Fruit fly (Drosophila melanogaster): ENCODE results near the gene wake.

The wake gene

DNA sequence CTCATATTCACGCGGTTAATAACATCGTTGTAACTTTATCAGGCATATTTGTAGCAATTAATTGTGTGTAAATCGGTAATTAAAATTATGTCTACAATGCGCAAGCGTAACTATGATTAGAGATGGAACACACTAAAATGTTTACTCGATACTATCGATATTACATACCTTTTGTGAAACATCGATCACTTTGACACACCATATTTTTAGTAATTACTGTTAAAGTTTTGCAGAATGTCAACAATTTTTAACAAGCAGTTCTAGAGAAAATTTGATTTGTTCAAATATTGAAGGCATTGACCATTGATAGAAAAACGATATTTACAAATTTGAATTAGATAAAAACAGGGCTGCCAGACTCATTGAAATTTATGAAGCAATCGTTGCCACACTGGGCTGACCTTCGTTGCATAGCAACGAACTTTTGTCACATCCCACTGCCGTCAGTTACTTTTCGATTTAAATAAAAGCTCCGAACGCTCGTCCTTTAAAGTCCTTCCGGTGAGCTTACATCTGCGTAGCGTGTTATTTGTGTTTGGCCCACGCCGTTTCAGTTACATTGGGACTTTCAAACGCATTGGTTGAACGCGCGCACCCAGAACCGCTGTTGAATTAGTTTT, at the start of gene wake, which contains the start of gene loco:
wake (plus strand) TSS at position 570 of the 620 bp plus-strand sequence.
loco (minus strand) TSS at position 149 of the 620 bp plus-strand sequence.
- TF ChIP-seq Crg-1 (GFP tag; optimal IDR thresholded peaks at IDR 0.05) (peak; percentile 15), CG7045 (GFP tag; optimal IDR thresholded peaks at IDR 0.05) (no peak), Hr96 (GFP tag; optimal IDR thresholded peaks at IDR 0.05) (no peak)

DNA sequence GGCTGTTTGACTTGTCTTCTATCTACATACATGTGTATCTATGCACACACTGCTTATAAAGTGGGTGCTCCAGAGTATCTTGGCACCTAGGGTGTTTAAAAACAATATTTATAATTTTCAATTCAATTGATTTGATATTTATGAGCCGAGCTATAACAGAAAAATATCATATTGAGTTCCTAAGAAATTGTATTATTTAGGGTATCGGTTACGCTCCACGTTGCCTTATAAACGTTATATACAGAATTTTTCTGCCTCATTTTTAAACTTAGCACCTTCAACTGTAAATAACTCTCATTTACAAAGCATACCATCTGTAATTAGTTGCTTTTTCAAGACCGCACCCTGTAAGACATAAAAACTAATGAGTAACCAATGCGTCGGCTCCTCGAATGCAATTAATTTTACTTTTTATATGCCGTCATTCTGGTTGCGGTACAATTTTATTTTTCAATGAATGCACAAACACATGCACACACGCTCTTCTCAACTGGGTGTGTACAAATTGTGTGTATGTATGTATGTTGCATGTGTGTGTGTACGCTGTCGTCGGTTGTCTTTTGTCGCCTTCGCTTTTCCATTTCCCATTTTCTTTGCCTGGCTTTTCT, 48.8 kb upstream of the wake start:
- TF ChIP-seq CG12768 (GFP tag; optimal IDR thresholded peaks at IDR 0.05), result no peak
- TF ChIP-seq pad (GFP tag; optimal IDR thresholded peaks at IDR 0.05), result no peak
- TF ChIP-seq toe (GFP tag; optimal IDR thresholded peaks at IDR 0.05), result no peak
- no peak for TF ChIP-seq CG7101 (tag; optimal IDR thresholded peaks at IDR 0.05)
- TF ChIP-seq Crg-1 (GFP tag; optimal IDR thresholded peaks at IDR 0.05), result no peak
- no peak for TF ChIP-seq CG5204 (GFP tag; optimal IDR thresholded peaks at IDR 0.05)
- no peak for TF ChIP-seq Hr96 (GFP tag; optimal IDR thresholded peaks at IDR 0.05)
- no peak for TF ChIP-seq CG33017 (tag; optimal IDR thresholded peaks at IDR 0.05)
- TF ChIP-seq CG11617 (GFP tag; optimal IDR thresholded peaks at IDR 0.05), result no peak
- no peak for TF ChIP-seq Clk (GFP tag; optimal IDR thresholded peaks at IDR 0.05)
- TF ChIP-seq ovo (GFP tag; optimal IDR thresholded peaks at IDR 0.05), result no peak
- TF ChIP-seq tj (GFP tag; optimal IDR thresholded peaks at IDR 0.05), result no peak
- no peak for TF ChIP-seq cnc (optimal IDR thresholded peaks at IDR 0.05)
- TF ChIP-seq CG7045 (GFP tag; optimal IDR thresholded peaks at IDR 0.05), result no peak
- no peak for TF ChIP-seq CG14711 (tag; optimal IDR thresholded peaks at IDR 0.05)
- no peak for TF ChIP-seq cic (GFP tag; optimal IDR thresholded peaks at IDR 0.05)
- TF ChIP-seq Mnt (GFP tag; optimal IDR thresholded peaks at IDR 0.05), result no peak
- no peak for TF ChIP-seq kay (GFP tag; ENCODE audit: borderline replicate concordance)

DNA sequence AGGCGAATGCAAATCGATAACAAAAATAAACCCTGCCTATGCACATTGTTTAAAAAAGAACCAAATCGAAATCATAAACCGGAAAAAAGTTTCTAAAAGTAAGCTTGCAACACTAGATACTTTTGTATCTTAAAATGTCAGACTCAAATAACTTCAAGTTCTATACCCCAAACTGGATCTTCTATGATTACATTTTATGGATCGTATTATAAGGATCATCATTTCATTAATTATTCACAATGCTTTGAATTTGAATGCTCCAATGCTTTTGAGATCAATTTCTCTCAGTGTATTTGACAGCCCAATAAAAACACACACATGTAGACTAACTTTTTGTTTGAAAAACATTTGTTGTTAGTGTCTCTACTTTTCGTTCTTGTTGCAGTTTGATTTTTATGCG, 45.4 kb upstream of the wake start:
- TF ChIP-seq CG7045 (GFP tag; optimal IDR thresholded peaks at IDR 0.05) (no peak), cic (GFP tag; optimal IDR thresholded peaks at IDR 0.05) (no peak), CG7101 (tag; optimal IDR thresholded peaks at IDR 0.05) (no peak), CG11617 (GFP tag; optimal IDR thresholded peaks at IDR 0.05) (no peak), bab1 (GFP tag; optimal IDR thresholded peaks at IDR 0.05) (no peak), tj (GFP tag; optimal IDR thresholded peaks at IDR 0.05) (no peak), Crg-1 (GFP tag; optimal IDR thresholded peaks at IDR 0.05) (no peak), CG1620 (GFP tag; optimal IDR thresholded peaks at IDR 0.05) (no peak), CG5204 (GFP tag; optimal IDR thresholded peaks at IDR 0.05) (no peak), CG12768 (GFP tag; optimal IDR thresholded peaks at IDR 0.05) (no peak), CG33017 (tag; optimal IDR thresholded peaks at IDR 0.05) (no peak), ovo (GFP tag; optimal IDR thresholded peaks at IDR 0.05) (no peak), Hr96 (GFP tag; optimal IDR thresholded peaks at IDR 0.05) (no peak), Clk (GFP tag; optimal IDR thresholded peaks at IDR 0.05) (no peak), kay (GFP tag; ENCODE audit: borderline replicate concordance) (no peak), pad (GFP tag; optimal IDR thresholded peaks at IDR 0.05) (no peak), CG14711 (tag; optimal IDR thresholded peaks at IDR 0.05) (no peak)

DNA sequence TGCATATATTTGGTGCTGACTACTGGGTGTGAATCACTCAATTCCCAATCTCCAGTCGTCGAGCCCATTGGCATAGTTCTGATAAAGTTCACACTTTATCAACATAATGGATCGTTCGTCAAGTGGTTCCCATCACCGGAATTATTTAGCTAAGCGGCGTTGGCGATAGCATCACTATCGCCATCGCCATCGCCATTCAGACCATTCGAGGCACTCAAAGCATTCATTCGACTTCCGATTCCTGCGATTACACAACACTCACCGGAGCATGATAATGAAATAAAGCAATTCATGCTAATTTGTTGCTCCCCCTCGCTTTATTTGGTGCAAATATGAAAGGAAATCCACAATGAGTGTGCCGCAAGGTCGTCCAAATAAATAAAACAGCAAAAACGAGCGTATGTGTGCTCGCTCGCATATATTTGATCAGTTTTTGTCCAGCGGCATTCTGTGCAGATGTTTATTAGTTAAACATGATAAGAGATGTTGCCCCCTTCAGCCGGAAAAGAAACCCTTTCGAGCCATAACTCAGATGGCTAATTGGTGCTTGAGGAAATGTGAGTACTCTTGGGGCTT, 44.2 kb upstream of the wake start:
- no peak for TF ChIP-seq cnc (optimal IDR thresholded peaks at IDR 0.05)
- TF ChIP-seq ovo (GFP tag; optimal IDR thresholded peaks at IDR 0.05), result no peak
- no peak for TF ChIP-seq pad (GFP tag; optimal IDR thresholded peaks at IDR 0.05)
- TF ChIP-seq Crg-1 (GFP tag; optimal IDR thresholded peaks at IDR 0.05), result no peak

DNA sequence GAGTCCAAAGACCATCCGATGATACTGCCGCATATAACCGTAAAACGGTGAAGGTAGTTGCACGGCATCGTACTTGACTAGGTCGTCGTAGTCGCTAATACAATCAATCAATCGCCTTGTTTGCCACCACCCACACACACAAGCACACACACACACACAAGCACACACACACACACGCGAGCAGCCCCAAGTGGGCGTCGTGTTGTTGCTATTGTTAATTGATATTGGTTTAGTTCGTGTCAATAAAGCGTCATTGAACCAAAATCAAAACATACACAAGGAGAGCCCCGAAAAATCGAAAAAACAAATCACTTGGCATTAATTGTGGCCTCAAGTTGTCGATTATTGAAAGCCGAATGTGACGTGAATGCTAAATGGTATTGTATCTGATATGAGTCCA, 43.2 kb upstream of the wake start:
- no peak for TF ChIP-seq pad (GFP tag; optimal IDR thresholded peaks at IDR 0.05)
- TF ChIP-seq tj (GFP tag; optimal IDR thresholded peaks at IDR 0.05), result no peak
- no peak for TF ChIP-seq kay (GFP tag; ENCODE audit: borderline replicate concordance)
- TF ChIP-seq toe (GFP tag; optimal IDR thresholded peaks at IDR 0.05), result no peak
- no peak for TF ChIP-seq CG7101 (tag; optimal IDR thresholded peaks at IDR 0.05)
- no peak for TF ChIP-seq CG5204 (GFP tag; optimal IDR thresholded peaks at IDR 0.05)
- no peak for TF ChIP-seq Crg-1 (GFP tag; optimal IDR thresholded peaks at IDR 0.05)
- TF ChIP-seq cnc (optimal IDR thresholded peaks at IDR 0.05), result no peak
- TF ChIP-seq CG7045 (GFP tag; optimal IDR thresholded peaks at IDR 0.05), result no peak
- TF ChIP-seq ovo (GFP tag; optimal IDR thresholded peaks at IDR 0.05), result no peak
- no peak for TF ChIP-seq CG14711 (tag; optimal IDR thresholded peaks at IDR 0.05)

DNA sequence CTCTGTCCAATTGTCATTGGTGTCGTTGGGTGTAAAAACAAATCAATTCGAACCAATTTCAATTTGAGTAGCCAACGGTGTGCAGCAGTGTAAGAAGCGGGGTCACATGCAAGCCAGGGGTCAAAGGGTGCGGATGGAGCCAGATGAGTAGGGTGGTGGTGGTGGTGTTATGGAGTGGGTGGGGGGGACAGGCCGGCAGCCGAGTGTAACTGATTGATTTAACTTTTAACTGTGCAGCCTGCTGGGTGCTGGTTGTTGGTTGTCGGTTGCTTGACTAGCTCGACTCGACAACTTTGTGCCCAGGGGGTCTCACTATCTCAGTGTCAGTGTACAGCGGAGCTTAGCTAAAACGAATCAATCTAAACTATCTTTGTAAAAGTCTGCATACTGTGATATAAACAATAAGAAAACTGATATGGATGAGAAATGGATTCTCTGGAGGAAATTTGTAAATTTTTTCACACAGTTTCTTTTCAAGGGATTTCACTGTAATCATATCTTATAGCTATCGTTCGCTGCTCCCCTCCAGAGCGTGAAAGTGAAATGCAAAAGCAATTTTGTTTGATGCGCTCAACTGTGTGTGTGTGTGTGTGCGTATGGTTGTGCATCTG, 42.2 kb upstream of the wake start:
- TF ChIP-seq CG12768 (GFP tag; optimal IDR thresholded peaks at IDR 0.05) (peak; percentile 83), CG33017 (tag; optimal IDR thresholded peaks at IDR 0.05) (peak; percentile 73), CG7101 (tag; optimal IDR thresholded peaks at IDR 0.05) (peak; percentile 62), Crg-1 (GFP tag; optimal IDR thresholded peaks at IDR 0.05) (no peak), toe (GFP tag; optimal IDR thresholded peaks at IDR 0.05) (no peak), CG1620 (GFP tag; optimal IDR thresholded peaks at IDR 0.05) (no peak), Hr96 (GFP tag; optimal IDR thresholded peaks at IDR 0.05) (peak; percentile 58), ovo (GFP tag; optimal IDR thresholded peaks at IDR 0.05) (no peak), CG7045 (GFP tag; optimal IDR thresholded peaks at IDR 0.05) (peak; percentile 57), Clk (GFP tag; optimal IDR thresholded peaks at IDR 0.05) (peak; percentile 51), bab1 (GFP tag; optimal IDR thresholded peaks at IDR 0.05) (no peak), CG11617 (GFP tag; optimal IDR thresholded peaks at IDR 0.05) (no peak), CG5204 (GFP tag; optimal IDR thresholded peaks at IDR 0.05) (peak; percentile 31), pad (GFP tag; optimal IDR thresholded peaks at IDR 0.05) (peak; percentile 15)
